Fruit fly (Drosophila melanogaster) whole organism, pupa: ENCODE data around the gene CG17931.

Source experiments
- CG13204 ChIP-seq: fragments of 200-800 bp; sonication (Bioruptor generic); optimal IDR thresholded peaks from 2 replicates; lab custom pipeline; 2018; ENCODE audit warnings: missing biosample characterization, mild to moderate bottlenecking, missing genetic modification characterization, moderate library complexity
- CG15710 ChIP-seq: fragments of 200-800 bp; sonication (Bioruptor generic); optimal IDR thresholded peaks from 2 replicates; lab custom pipeline; 2018; ENCODE audit warnings: missing biosample characterization, mild to moderate bottlenecking, missing genetic modification characterization, moderate library complexity
- CG34367 ChIP-seq: fragments of 200-800 bp; sonication (Bioruptor generic); optimal IDR thresholded peaks from 2 replicates; lab custom pipeline; 2018; ENCODE audit warnings: missing biosample characterization, mild to moderate bottlenecking, missing genetic modification characterization
- EcR ChIP-seq: fragments of 200-800 bp; sonication (Bioruptor generic); optimal IDR thresholded peaks from 3 replicates; lab custom pipeline; 2019; ENCODE audit warnings: missing biosample characterization, missing genetic modification characterization, mild to moderate bottlenecking, moderate library complexity, missing genetic modification reagents
- Snoo ChIP-seq: fragments of 200-800 bp; sonication (Bioruptor generic); optimal IDR thresholded peaks from 3 replicates; lab custom pipeline; 2017; ENCODE audit warnings: missing biosample characterization, mild to moderate bottlenecking, missing genetic modification characterization, inconsistent platforms

dm6 chr3R:16403734-16404057 is 44.4 kb upstream of the CG17931 start:
- no peak for TF ChIP-seq CG34367
- no peak for TF ChIP-seq EcR (GFP tag; lab: Kevin White, UChicago)
- no peak for TF ChIP-seq CG13204 (GFP tag; lab: Kevin White, UChicago)
- no peak for TF ChIP-seq CG15710 (tag; lab: Kevin White, UChicago)
- TF ChIP-seq Snoo (tag; lab: Kevin White, UChicago) = no peak
